Fruit fly (Drosophila melanogaster) S2 (cell line): ENCODE measurements around the gene gish.

Experiments
- CG8478 ChIP-seq: fragments of >200 bp; optimal IDR thresholded peaks from 2 replicates; lab custom pipeline; 2018
- CTCF ChIP-seq, 2 experiments: fragments of >200 bp; optimal IDR thresholded peaks; 2 replicates each; lab custom pipeline; 2018

dm6 chr3R:16252898-16253412 is 19.3 kb upstream of the gish start:
- TF ChIP-seq CTCF (optimal IDR thresholded peaks at IDR 0.05; lab: Kevin White, UChicago): no peak
- TF ChIP-seq CG8478 (lab: Kevin White, UChicago): no peak
